Fruit fly (Drosophila melanogaster): Measurements from ENCODE around the gene chico.

dm6 chr2L:10220010-10220409, 26.9 kb downstream of the chico start:
- TF ChIP-seq Hr39 (GFP tag; optimal IDR thresholded peaks at IDR 0.05) = no peak
- no peak for TF ChIP-seq ss (GFP tag; optimal IDR thresholded peaks at IDR 0.05)
- TF ChIP-seq topi (GFP tag; optimal IDR thresholded peaks at IDR 0.05) = no peak
- TF ChIP-seq CG16779 (tag; optimal IDR thresholded peaks at IDR 0.05) = no peak
- no peak for TF ChIP-seq esn (GFP tag; optimal IDR thresholded peaks at IDR 0.05)
- no peak for TF ChIP-seq CG8119 (GFP tag; IDR thresholded peaks at IDR 0.05)
- TF ChIP-seq CG11902 (GFP tag; optimal IDR thresholded peaks at IDR 0.05) = no peak

Data from whole organism, prepupa.